Fruit fly (Drosophila melanogaster): Measurements from ENCODE around the gene comm2.

comm2 gene

dm6 chr3L:15670455-15670854 lies 29.2 kb downstream of the comm2 start (continued):
- TF ChIP-seq zen2 (GFP tag; IDR thresholded peaks at IDR 0.05; ENCODE audit: partially characterized antibody) (no peak), Awh (GFP tag; IDR thresholded peaks at IDR 0.05) (no peak), MESR4 (GFP tag; optimal IDR thresholded peaks at IDR 0.05) (no peak), lmd (GFP tag; IDR thresholded peaks at IDR 0.05) (no peak), Doc2 (GFP tag; IDR thresholded peaks at IDR 0.05) (no peak), hkb (optimal IDR thresholded peaks at IDR 0.05) (no peak), hkb (GFP tag; IDR thresholded peaks at IDR 0.05) (no peak), twi (tag; optimal IDR thresholded peaks at IDR 0.05) (peak; percentile 4), CG12659 (GFP tag; optimal IDR thresholded peaks at IDR 0.05) (no peak), CG13296 (GFP tag; optimal IDR thresholded peaks at IDR 0.05) (no peak), Antp (GFP tag; optimal IDR thresholded peaks at IDR 0.05) (no peak), CG6272 (GFP tag; IDR thresholded peaks at IDR 0.05) (no peak), sd (tag; optimal IDR thresholded peaks at IDR 0.05) (no peak), CG3838 (GFP tag; optimal IDR thresholded peaks at IDR 0.05) (no peak), CG17385 (GFP tag; optimal IDR thresholded peaks at IDR 0.05) (no peak), CG14860 (GFP tag; IDR thresholded peaks at IDR 0.05; ENCODE audit: partially characterized antibody) (no peak), fd102C (GFP tag; optimal IDR thresholded peaks at IDR 0.05) (no peak), dmrt99B (tag; optimal IDR thresholded peaks at IDR 0.05) (no peak), gem (tag; optimal IDR thresholded peaks at IDR 0.05) (peak; percentile 62), CG10267 (tag; optimal IDR thresholded peaks at IDR 0.05) (peak; percentile 62), ac (GFP tag; optimal IDR thresholded peaks at IDR 0.05) (peak; percentile 68), repo (GFP tag; optimal IDR thresholded peaks at IDR 0.05) (no peak), yki (optimal IDR thresholded peaks at IDR 0.05) (no peak), dmrt11E (tag; optimal IDR thresholded peaks at IDR 0.05) (peak; percentile 86), CG14050 (GFP tag; IDR thresholded peaks at IDR 0.05) (no peak), bab2 (GFP tag; optimal IDR thresholded peaks at IDR 0.05) (no peak), pnt (GFP tag; optimal IDR thresholded peaks at IDR 0.05) (no peak), H2.0 (GFP tag; IDR thresholded peaks at IDR 0.05) (no peak), Myb (GFP tag; optimal IDR thresholded peaks at IDR 0.05) (no peak), Taf1 (GFP tag; IDR thresholded peaks at IDR 0.05) (no peak), her (GFP tag; optimal IDR thresholded peaks at IDR 0.05) (no peak), CG18476 (GFP tag; optimal IDR thresholded peaks at IDR 0.05) (no peak), jing (GFP tag; optimal IDR thresholded peaks at IDR 0.05) (no peak), vfl (GFP tag; optimal IDR thresholded peaks at IDR 0.05) (no peak), toy (GFP tag; IDR thresholded peaks at IDR 0.05) (no peak), Neu2 (GFP tag; optimal IDR thresholded peaks at IDR 0.05; ENCODE audit: borderline replicate concordance) (no peak), Dbx (GFP tag; IDR thresholded peaks at IDR 0.05) (no peak), Elba2 (GFP tag; optimal IDR thresholded peaks at IDR 0.05) (no peak), CG30020 (tag; optimal IDR thresholded peaks at IDR 0.05) (no peak), E2f1 (GFP tag; IDR thresholded peaks at IDR 0.05) (no peak), CG10321 (GFP tag; IDR thresholded peaks at IDR 0.05) (no peak), ems (GFP tag; optimal IDR thresholded peaks at IDR 0.05) (no peak), Usf (GFP tag; optimal IDR thresholded peaks at IDR 0.05) (no peak), CHES-1-like (GFP tag; optimal IDR thresholded peaks at IDR 0.05) (no peak), Chrac-16 (GFP tag; optimal IDR thresholded peaks at IDR 0.05) (no peak), Ptx1 (GFP tag; IDR thresholded peaks at IDR 0.05) (no peak), CTCF (GFP tag; optimal IDR thresholded peaks at IDR 0.05) (no peak), otp (GFP tag; IDR thresholded peaks at IDR 0.05) (no peak), ash1 (GFP tag; optimal IDR thresholded peaks at IDR 0.05) (no peak), Ets97D (GFP tag; optimal IDR thresholded peaks at IDR 0.05) (no peak), CG12391 (tag; optimal IDR thresholded peaks at IDR 0.05) (peak; percentile 54), lbe (GFP tag; optimal IDR thresholded peaks at IDR 0.05) (no peak), CG15601 (tag; optimal IDR thresholded peaks at IDR 0.05) (no peak), wor (GFP tag; IDR thresholded peaks at IDR 0.05) (no peak)
